Worm (Caenorhabditis elegans): Measurements from ENCODE around the gene Y113G7A.22.

Gene Y113G7A.22

DNA sequence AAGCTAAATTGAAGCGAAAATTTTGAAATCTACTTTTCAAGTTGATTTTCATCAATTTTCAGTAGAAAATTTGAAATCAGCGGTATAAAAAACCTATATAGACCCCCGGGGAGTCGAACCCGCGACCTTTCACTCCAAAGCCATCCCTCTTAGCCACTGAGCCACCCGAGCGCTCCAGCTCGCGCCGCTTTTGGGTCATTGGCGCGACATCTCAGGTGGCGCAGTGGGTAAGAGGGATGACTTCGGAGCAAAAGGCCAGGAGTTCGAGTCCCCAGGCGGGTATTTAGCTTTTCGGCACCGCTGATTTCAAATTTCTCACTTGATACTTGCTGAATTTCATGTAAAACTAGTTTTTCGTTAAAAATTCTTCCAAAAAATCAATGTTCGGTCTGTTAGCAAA lies 8.5 kb downstream of the Y113G7A.22 start (continued):
- no peak for TF ChIP-seq let-607 (tag; optimal IDR thresholded peaks at IDR 0.05)
- TF ChIP-seq hmg-20 (GFP tag; IDR thresholded peaks at IDR 0.05), result no peak
- no peak for TF ChIP-seq pbrm-1 (GFP tag; IDR thresholded peaks at IDR 0.05)
- no peak for TF ChIP-seq F57A8.1 (GFP tag; optimal IDR thresholded peaks at IDR 0.05)
- no peak for TF ChIP-seq efl-1 (GFP tag; optimal IDR thresholded peaks at IDR 0.05)
- no peak for TF ChIP-seq T07F8.4 (tag; optimal IDR thresholded peaks at IDR 0.05)
- TF ChIP-seq madf-10 (tag; optimal IDR thresholded peaks at IDR 0.05), result no peak
- no peak for TF ChIP-seq sdz-38 (tag; optimal IDR thresholded peaks at IDR 0.05)
- TF ChIP-seq F52B5.7 (tag; optimal IDR thresholded peaks at IDR 0.05), result no peak
- TF ChIP-seq ztf-3 (GFP tag; optimal IDR thresholded peaks at IDR 0.05), result no peak
- no peak for TF ChIP-seq F37B4.10 (GFP tag; IDR thresholded peaks at IDR 0.05)
- peak; percentile 68; the same call in 1 of the 2 replicates for TF ChIP-seq egrh-3 (GFP tag; IDR thresholded peaks at IDR 0.05)
- no peak for TF ChIP-seq chd-7 (tag; optimal IDR thresholded peaks at IDR 0.05)
- no peak for TF ChIP-seq dpff-1 (tag; optimal IDR thresholded peaks at IDR 0.05)
- TF ChIP-seq madf-3 (GFP tag; IDR thresholded peaks at IDR 0.05), result no peak

DNA sequence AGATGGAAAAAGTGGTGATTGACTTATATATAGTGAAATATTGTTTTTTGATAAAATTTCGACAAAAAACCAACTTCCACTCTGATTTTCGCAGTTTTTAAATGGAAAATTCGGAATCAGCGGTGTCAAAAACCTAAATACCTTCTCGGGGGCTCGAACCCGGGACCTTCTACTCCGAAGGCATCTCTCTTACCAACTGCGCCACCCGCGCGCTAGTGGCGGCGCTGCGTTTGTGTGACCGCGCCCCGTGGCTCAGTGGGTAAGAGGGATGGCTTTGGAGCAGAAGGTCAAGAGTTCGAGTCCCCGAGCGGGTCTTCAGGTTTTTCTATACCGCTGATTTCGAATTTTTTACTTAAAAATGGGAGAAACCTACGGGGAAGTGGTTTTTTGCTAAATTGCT lies 10.0 kb downstream of the Y113G7A.22 start:
- TF ChIP-seq egrh-3 (GFP tag; IDR thresholded peaks at IDR 0.05), result peak; percentile 73
- TF ChIP-seq nfya-1 (tag; optimal IDR thresholded peaks at IDR 0.05; ENCODE audit: borderline replicate concordance, insufficient read depth), result no peak
- no peak for TF ChIP-seq D2030.7 (GFP tag; IDR thresholded peaks at IDR 0.05)
- TF ChIP-seq zfh-2 (GFP tag; conservative IDR thresholded peaks at IDR 0.05), result peak; percentile 80
- TF ChIP-seq Y67H2A.10 (GFP tag; conservative IDR thresholded peaks at IDR 0.05), result no peak
- TF ChIP-seq F55B11.4 (tag; optimal IDR thresholded peaks at IDR 0.05; ENCODE audit: borderline replicate concordance, insufficient read depth), result no peak

DNA sequence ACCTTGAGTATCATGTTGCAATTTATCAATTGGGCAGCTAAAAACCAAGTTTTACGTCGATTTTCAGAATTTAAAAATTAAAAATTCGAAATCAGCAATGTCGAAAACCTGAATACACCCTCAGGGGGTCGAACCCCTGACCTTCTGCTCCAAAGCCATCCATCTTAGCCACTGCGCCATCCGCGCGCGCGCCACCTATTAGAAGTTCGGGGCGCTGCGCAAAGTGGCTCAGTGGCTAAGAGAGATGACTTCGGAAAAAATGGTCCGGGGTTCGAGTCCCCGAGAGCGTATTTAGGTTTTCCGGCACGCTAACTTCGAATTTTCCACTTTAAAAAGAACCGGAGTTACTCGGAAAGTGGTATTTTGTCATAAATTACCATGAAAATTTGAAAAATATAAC lies 10.8 kb downstream of the Y113G7A.22 start:
- TF ChIP-seq F37B4.10 (GFP tag; IDR thresholded peaks at IDR 0.05) (no peak), zfh-2 (GFP tag; conservative IDR thresholded peaks at IDR 0.05) (peak; percentile 55)

DNA sequence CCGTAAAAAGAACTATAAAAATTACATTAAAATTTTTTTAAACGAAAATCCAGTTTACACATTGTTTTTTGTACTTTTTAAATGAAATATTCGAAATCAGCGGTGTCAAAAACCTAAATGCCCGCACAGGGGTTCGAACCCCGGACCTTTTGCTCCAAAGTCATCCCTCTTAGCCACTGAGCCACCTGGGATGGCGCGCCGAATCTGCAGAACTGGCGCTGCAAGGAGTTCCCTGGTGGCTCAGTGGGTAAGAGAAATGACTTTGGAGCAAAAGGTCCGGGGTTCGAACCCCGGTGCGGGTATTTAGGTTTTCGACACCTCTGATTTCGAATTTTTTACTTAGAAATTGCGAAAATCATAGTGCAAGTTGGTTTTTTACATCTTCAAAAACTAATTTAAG lies 11.5 kb downstream of the Y113G7A.22 start:
- TF ChIP-seq lir-1 (GFP tag; conservative IDR thresholded peaks at IDR 0.05) (no peak), snpc-1.3 (tag; optimal IDR thresholded peaks at IDR 0.05; ENCODE audit: insufficient read depth) (no peak), let-607 (tag; optimal IDR thresholded peaks at IDR 0.05) (no peak), rpc-1 (optimal IDR thresholded peaks at IDR 0.05) (no peak), rpc-1 (tag; optimal IDR thresholded peaks at IDR 0.05) (peak; percentile 37), tbp1 (GFP tag; optimal IDR thresholded peaks at IDR 0.05) (peak; percentile 54)

DNA sequence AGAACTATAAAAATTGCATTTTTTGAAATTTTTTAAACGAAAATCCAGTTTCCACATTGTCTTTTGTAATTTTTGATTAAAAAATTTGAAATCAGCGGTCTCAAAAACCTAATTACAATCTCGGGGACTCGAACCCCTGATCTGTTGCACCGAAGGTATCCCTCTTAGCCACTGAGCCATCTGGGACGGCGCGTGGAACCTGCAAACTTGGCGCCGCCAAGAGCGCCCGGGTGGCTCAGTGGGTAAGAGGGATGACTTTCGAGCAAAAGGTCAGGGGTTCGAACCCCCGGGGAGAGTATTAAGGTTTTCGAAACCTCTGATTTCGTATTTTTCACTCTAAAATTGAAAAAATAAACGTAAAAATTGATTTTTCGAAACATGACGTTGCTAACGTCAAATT lies 12.1 kb downstream of the Y113G7A.22 start:
- TF ChIP-seq zfh-2 (GFP tag; conservative IDR thresholded peaks at IDR 0.05), result peak; percentile 55; the same call in 1 of the 2 replicates
- no peak for TF ChIP-seq tlf-1 (GFP tag; optimal IDR thresholded peaks at IDR 0.05)

- peak; percentile 69 for TF ChIP-seq zfh-2 (GFP tag; conservative IDR thresholded peaks at IDR 0.05)
- no peak for TF ChIP-seq egl-18 (GFP tag; IDR thresholded peaks at IDR 0.05)
Measured at ce11 chrV:20120623-20121165, 14.5 kb downstream of the Y113G7A.22 start, which contains the start of gene ncx-1. Gene ncx-1, minus strand, starts transcription at chrV:20120673.

DNA sequence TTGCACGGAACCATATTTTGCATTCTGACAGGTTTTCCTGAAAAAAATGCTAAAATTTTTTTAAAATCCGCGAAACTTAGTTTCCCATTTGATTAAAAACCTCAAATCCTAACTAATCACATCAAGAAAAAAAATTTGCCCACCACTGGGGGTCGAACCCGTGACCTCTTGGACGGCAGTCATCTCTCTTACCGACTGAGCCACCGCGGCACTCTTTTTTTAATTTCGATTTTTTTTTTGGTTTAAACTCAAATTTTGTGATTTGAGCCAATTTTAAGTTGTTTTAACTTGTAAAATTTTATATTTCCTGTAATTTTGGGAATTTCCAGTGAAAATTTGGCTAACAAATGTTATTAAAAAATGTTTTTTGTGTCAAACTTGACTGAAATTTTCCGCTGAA lies 15.4 kb downstream of the Y113G7A.22 start:
- TF ChIP-seq rpc-1 (optimal IDR thresholded peaks at IDR 0.05) (peak; percentile 17), rpc-1 (tag; optimal IDR thresholded peaks at IDR 0.05) (peak; percentile 62), pbrm-1 (GFP tag; IDR thresholded peaks at IDR 0.05) (no peak), tbp1 (GFP tag; optimal IDR thresholded peaks at IDR 0.05) (peak; percentile 71), ZK185.1 (tag; optimal IDR thresholded peaks at IDR 0.05; ENCODE audit: poor library complexity, severe bottlenecking) (no peak), ceh-100 (GFP tag; IDR thresholded peaks at IDR 0.05) (no peak), aptf-2 (GFP tag; conservative IDR thresholded peaks at IDR 0.05) (no peak)

Measured in whole organism, young adult.